Fruit fly (Drosophila melanogaster): ENCODE measurements around the gene sni.

- TF ChIP-seq psq (optimal IDR thresholded peaks at IDR 0.05) (no peak), Myc (optimal IDR thresholded peaks at IDR 0.05) (no peak), h (optimal IDR thresholded peaks at IDR 0.05) (no peak), ttk (optimal IDR thresholded peaks at IDR 0.05) (no peak), Sin3A (optimal IDR thresholded peaks at IDR 0.05) (no peak), insv (optimal IDR thresholded peaks at IDR 0.05) (no peak)
These were observed 48.2 kb downstream of the sni start for dm6 chrX:8195449-8196156.

Data from Kc167 (cell line).